Worm (Caenorhabditis elegans) whole organism, early embryonic: ENCODE results near the gene F40E12.1.

Experiments
- ama-1 ChIP-seq: fragments of 150-350 bp; optimal IDR thresholded peaks from 2 replicates; lab custom pipeline; 2014
- ceh-13 ChIP-seq: fragments of 200-800 bp; sonication (Bioruptor generic); optimal IDR thresholded peaks from 2 replicates; lab custom pipeline; 2018; ENCODE audit warnings: mild to moderate bottlenecking, missing genetic modification characterization, missing compliant biosample characterization
- ceh-36 ChIP-seq: sonication (generic microtip); optimal IDR thresholded peaks from 2 replicates; lab custom pipeline; 2016; ENCODE audit warnings: missing genetic modification characterization, inconsistent platforms, missing compliant biosample characterization
- ets-7 ChIP-seq: sonication (generic microtip); optimal IDR thresholded peaks from 2 replicates; lab custom pipeline; 2016; ENCODE audit warnings: missing genotype, missing genetic modification characterization, missing compliant biosample characterization
- hnd-1 ChIP-seq: sonication (generic microtip); optimal IDR thresholded peaks from 2 replicates; lab custom pipeline; 2016; ENCODE audit warnings: missing genetic modification characterization, missing compliant biosample characterization
- pes-1 ChIP-seq: fragments of 200-800 bp; sonication (Bioruptor generic); IDR thresholded peaks from 2 replicates; pipeline ENCODE4 v1.3.6; 2022; ENCODE audit warnings: missing genetic modification reagents, missing genetic modification characterization, missing compliant biosample characterization

- no peak for TF ChIP-seq ama-1 (lab: Kevin White, UChicago)
- no peak for TF ChIP-seq ceh-36 (tag; lab: Kevin White, UChicago)
- no peak for TF ChIP-seq hnd-1 (tag; lab: Kevin White, UChicago)
- TF ChIP-seq pes-1 (GFP tag; lab: Robert Waterston, UW), result no peak
- TF ChIP-seq ets-7 (tag; lab: Kevin White, UChicago), result no peak
- TF ChIP-seq ceh-13 (GFP tag; lab: Kevin White, UChicago), result no peak
These were observed 3.2 kb downstream of the F40E12.1 start for ce11 chrII:3620862-3621261.
